Worm (Caenorhabditis elegans): ENCODE data around the gene srsx-10.

- no peak for TF ChIP-seq him-1 (tag; optimal IDR thresholded peaks at IDR 0.05)
- TF ChIP-seq dao-5 (tag; optimal IDR thresholded peaks at IDR 0.05): no peak
- TF ChIP-seq W03F9.2 (tag; optimal IDR thresholded peaks at IDR 0.05): no peak
These were observed 9.7 kb downstream of the srsx-10 start for ce11 chrV:4964671-4965420.
